Fruit fly (Drosophila melanogaster) whole organism, embryonic: Measurements from ENCODE around the gene Obp28a.
A peak's percentile ranks its signal among the peaks of the same experiment; 100 is the strongest.

Experiments used
- CG11247 ChIP-seq: fragments of 200-800 bp; sonication (Bioruptor generic); IDR thresholded peaks from 2 replicates; pipeline ENCODE4 v1.3.6; 2022; ENCODE audit warnings: missing biosample characterization, missing genetic modification characterization
- CG11398 ChIP-seq: fragments of 200-800 bp; sonication (Bioruptor generic); optimal IDR thresholded peaks from 2 replicates; lab custom pipeline; 2016; ENCODE audit warnings: missing biosample characterization, missing genetic modification characterization
- CG11695 ChIP-seq: fragments of 200-800 bp; sonication (Bioruptor generic); IDR thresholded peaks from 3 replicates; pipeline ENCODE4 v1.3.6; 2022; ENCODE audit warnings: missing biosample characterization, missing genetic modification characterization
- CG12219 ChIP-seq: fragments of 200-800 bp; sonication (Bioruptor generic); optimal IDR thresholded peaks from 3 replicates; lab custom pipeline; 2018; ENCODE audit warnings: missing biosample characterization, mild to moderate bottlenecking, missing genetic modification characterization
- CG1529 ChIP-seq: fragments of 200-800 bp; sonication (Bioruptor generic); optimal IDR thresholded peaks from 3 replicates; lab custom pipeline; 2018; ENCODE audit warnings: missing biosample characterization, missing genetic modification characterization
- CG1647 ChIP-seq: fragments of 200-800 bp; sonication (Bioruptor generic); optimal IDR thresholded peaks from 3 replicates; lab custom pipeline; 2016; ENCODE audit warnings: missing biosample characterization, missing genetic modification characterization
- CG17568 ChIP-seq: fragments of 200-800 bp; sonication (Bioruptor generic); optimal IDR thresholded peaks from 2 replicates; lab custom pipeline; 2018; ENCODE audit warnings: missing biosample characterization, mild to moderate bottlenecking, missing genetic modification characterization, moderate library complexity
- CG18262 ChIP-seq: fragments of 200-800 bp; optimal IDR thresholded peaks from 3 replicates; lab custom pipeline; 2019; ENCODE audit warnings: missing biosample characterization, mild to moderate bottlenecking, missing genetic modification characterization, moderate library complexity
- CG2116 ChIP-seq: fragments of 200-800 bp; sonication (Bioruptor generic); optimal IDR thresholded peaks from 3 replicates; lab custom pipeline; 2018; ENCODE audit warnings: missing biosample characterization, mild to moderate bottlenecking, missing genetic modification characterization
- CG2202 ChIP-seq: fragments of 200-800 bp; sonication (Bioruptor generic); optimal IDR thresholded peaks from 2 replicates; lab custom pipeline; 2018; ENCODE audit warnings: missing biosample characterization, mild to moderate bottlenecking, missing genetic modification characterization
- CG32767 ChIP-seq: fragments of 200-800 bp; sonication (Bioruptor generic); IDR thresholded peaks from 2 replicates; pipeline ENCODE4 v1.3.6; 2022; ENCODE audit warnings: missing biosample characterization, missing genetic modification characterization
- CG34224 ChIP-seq: fragments of 200-800 bp; sonication (Bioruptor generic); IDR thresholded peaks from 3 replicates; pipeline ENCODE4 v1.3.6; 2022; ENCODE audit warnings: missing biosample characterization, missing genetic modification characterization; ENCODE audit not compliant: partially characterized antibody
- CG3838 ChIP-seq: fragments of 200-800 bp; sonication (Bioruptor generic); optimal IDR thresholded peaks from 3 replicates; lab custom pipeline; 2016; ENCODE audit warnings: missing biosample characterization, missing genetic modification characterization
- CG4282 ChIP-seq: fragments of 200-800 bp; sonication (Bioruptor generic); optimal IDR thresholded peaks from 2 replicates; lab custom pipeline; 2016; ENCODE audit warnings: missing biosample characterization, missing genetic modification characterization
- CG4617 ChIP-seq: fragments of 200-800 bp; sonication (Bioruptor generic); optimal IDR thresholded peaks from 3 replicates; lab custom pipeline; 2016; ENCODE audit warnings: missing biosample characterization, missing genetic modification characterization, borderline replicate concordance
- CG6272 ChIP-seq: fragments of 200-800 bp; sonication (Bioruptor generic); IDR thresholded peaks from 2 replicates; pipeline ENCODE4 v1.3.6; 2022; ENCODE audit warnings: missing biosample characterization, missing genetic modification characterization
- CG6689 ChIP-seq: fragments of 200-800 bp; sonication (Bioruptor generic); IDR thresholded peaks from 2 replicates; pipeline ENCODE4 v1.3.6; 2022; ENCODE audit warnings: missing biosample characterization, missing genetic modification characterization
- CG9437 ChIP-seq: fragments of 200-800 bp; sonication (Bioruptor generic); optimal IDR thresholded peaks from 2 replicates; lab custom pipeline; 2018; ENCODE audit warnings: missing biosample characterization, mild to moderate bottlenecking, missing genetic modification characterization
- CG9932 ChIP-seq: fragments of 200-800 bp; sonication (Bioruptor generic); IDR thresholded peaks from 2 replicates; pipeline ENCODE4 v1.3.6; 2022; ENCODE audit warnings: missing biosample characterization, missing genetic modification characterization
- Drgx ChIP-seq: fragments of 200-800 bp; sonication (Bioruptor generic); IDR thresholded peaks from 2 replicates; pipeline ENCODE4 v1.3.6; 2022; ENCODE audit warnings: missing biosample characterization, missing genetic modification characterization
- E2f2 ChIP-seq: fragments of 200-800 bp; sonication (Bioruptor generic); IDR thresholded peaks from 2 replicates; pipeline ENCODE4 v1.3.6; 2022; ENCODE audit warnings: missing biosample characterization, missing genetic modification characterization
- Ets97D ChIP-seq: fragments of 200-800 bp; sonication (Bioruptor generic); optimal IDR thresholded peaks from 3 replicates; lab custom pipeline; 2016; ENCODE audit warnings: missing biosample characterization, missing genetic modification characterization
- Fer1 ChIP-seq: fragments of 200-800 bp; sonication (Bioruptor generic); optimal IDR thresholded peaks from 2 replicates; lab custom pipeline; 2017; ENCODE audit warnings: missing biosample characterization, mild to moderate bottlenecking, missing genetic modification characterization
- H15 ChIP-seq: fragments of 200-800 bp; sonication (Bioruptor generic); IDR thresholded peaks from 3 replicates; pipeline ENCODE4 v1.3.6; 2022; ENCODE audit warnings: missing biosample characterization, missing genetic modification characterization
- H2.0 ChIP-seq: fragments of 200-800 bp; sonication (Bioruptor generic); IDR thresholded peaks from 2 replicates; pipeline ENCODE4 v1.3.6; 2022; ENCODE audit warnings: missing biosample characterization, missing genetic modification characterization
- HLHmδ ChIP-seq: fragments of 200-800 bp; sonication (Bioruptor generic); optimal IDR thresholded peaks from 2 replicates; lab custom pipeline; 2018; ENCODE audit warnings: missing biosample characterization, mild to moderate bottlenecking, missing genetic modification characterization, moderate library complexity
- Hr78 ChIP-seq, 2 experiments: fragments of 200-800 bp in 1 of 2; fragments of >200 bp in 1 of 2; sonication (Bioruptor generic) in 1 of 2; optimal IDR thresholded peaks; 2 replicates each; lab custom pipeline; 2017 to 2019; ENCODE audit warnings: missing biosample characterization in 2 of 2, missing genetic modification characterization in 2 of 2, mild to moderate bottlenecking in 1 of 2, moderate library complexity in 1 of 2
- Nf-YA ChIP-seq: fragments of 200-800 bp; sonication (Bioruptor generic); IDR thresholded peaks from 2 replicates; pipeline ENCODE4 v1.3.6; 2022; ENCODE audit warnings: missing biosample characterization, missing genetic modification characterization
- Pdp1 ChIP-seq, 2 experiments: fragments of 200-800 bp; sonication (Bioruptor generic); optimal IDR thresholded peaks; 3 replicates each; lab custom pipeline; 2016; ENCODE audit warnings: missing biosample characterization in 2 of 2, missing genetic modification characterization in 2 of 2, mild to moderate bottlenecking in 1 of 2, moderate library complexity in 1 of 2
- Rx ChIP-seq: fragments of 200-800 bp; sonication (Bioruptor generic); IDR thresholded peaks from 2 replicates; pipeline ENCODE4 v1.3.6; 2022; ENCODE audit warnings: missing biosample characterization, missing genetic modification characterization
- Sox100B ChIP-seq: fragments of 200-800 bp; sonication (Bioruptor generic); optimal IDR thresholded peaks from 3 replicates; lab custom pipeline; 2018; ENCODE audit warnings: missing biosample characterization, mild to moderate bottlenecking, missing genetic modification characterization
- Tbp ChIP-seq: fragments of >200 bp; optimal IDR thresholded peaks from 2 replicates; lab custom pipeline; 2018; ENCODE audit warnings: missing biosample characterization, missing genetic modification characterization
- ab ChIP-seq: fragments of 200-800 bp; sonication (Bioruptor generic); optimal IDR thresholded peaks from 2 replicates; lab custom pipeline; 2016; ENCODE audit warnings: missing biosample characterization, missing genetic modification characterization
- bsh ChIP-seq, 2 experiments: fragments of 200-800 bp; sonication (Bioruptor generic); optimal IDR thresholded peaks; 2 replicates each; lab custom pipeline; 2017 to 2018; ENCODE audit warnings: mild to moderate bottlenecking in 2 of 2, missing biosample characterization in 2 of 2, missing genetic modification characterization in 2 of 2, moderate library complexity in 1 of 2
- chif ChIP-seq, 2 experiments: fragments of 200-800 bp; sonication (Bioruptor generic); optimal IDR thresholded peaks; 3 replicates each; lab custom pipeline; 2016; ENCODE audit warnings: missing biosample characterization in 2 of 2, missing genetic modification characterization in 2 of 2
- crol ChIP-seq: fragments of 200-800 bp; sonication (Bioruptor generic); IDR thresholded peaks from 2 replicates; pipeline ENCODE4 v1.3.6; 2022; ENCODE audit warnings: missing biosample characterization, missing genetic modification characterization
- exex ChIP-seq: fragments of 200-800 bp; sonication (Bioruptor generic); optimal IDR thresholded peaks from 4 replicates; lab custom pipeline; 2018; ENCODE audit warnings: missing biosample characterization, mild to moderate bottlenecking, missing genetic modification characterization, moderate library complexity
- gcm2 ChIP-seq: fragments of 200-800 bp; sonication (Bioruptor generic); optimal IDR thresholded peaks from 2 replicates; lab custom pipeline; 2016; ENCODE audit warnings: missing biosample characterization, missing genetic modification characterization
- gt ChIP-seq: fragments of 200-800 bp; sonication (Bioruptor generic); IDR thresholded peaks from 2 replicates; pipeline ENCODE4 v1.3.6; 2022; ENCODE audit warnings: missing biosample characterization, missing genetic modification characterization
- jigr1 ChIP-seq: fragments of 200-800 bp; sonication (Bioruptor generic); IDR thresholded peaks from 3 replicates; pipeline ENCODE4 v1.3.6; 2022; ENCODE audit warnings: missing biosample characterization, missing genetic modification characterization
- luna ChIP-seq: fragments of 200-800 bp; sonication (Bioruptor generic); optimal IDR thresholded peaks from 2 replicates; lab custom pipeline; 2016; ENCODE audit warnings: missing biosample characterization, missing genetic modification characterization
- p53 ChIP-seq: fragments of 200-800 bp; sonication (Bioruptor generic); optimal IDR thresholded peaks from 2 replicates; lab custom pipeline; 2016; ENCODE audit warnings: missing biosample characterization, missing genetic modification characterization
- sna ChIP-seq: fragments of 200-800 bp; sonication (Bioruptor generic); IDR thresholded peaks from 2 replicates; pipeline ENCODE4 v1.3.6; 2022; ENCODE audit warnings: missing biosample characterization, missing genetic modification characterization; ENCODE audit not compliant: partially characterized antibody
- stc ChIP-seq: fragments of 200-800 bp; sonication (Bioruptor generic); IDR thresholded peaks from 2 replicates; pipeline ENCODE4 v1.3.6; 2022; ENCODE audit warnings: missing biosample characterization, missing genetic modification characterization
- tll ChIP-seq, 2 experiments: fragments of 200-800 bp in 1 of 2; fragments of >200 bp in 1 of 2; sonication (Bioruptor generic) in 1 of 2; optimal IDR thresholded peaks; 2 replicates each; lab custom pipeline; 2017 to 2019; ENCODE audit warnings: missing biosample characterization in 2 of 2, missing genetic modification characterization in 2 of 2, mild to moderate bottlenecking in 1 of 2, moderate library complexity in 1 of 2
- usp ChIP-seq: fragments of >200 bp; optimal IDR thresholded peaks from 2 replicates; lab custom pipeline; 2017; ENCODE audit warnings: missing biosample characterization, missing genetic modification characterization
- wdn ChIP-seq: fragments of 200-800 bp; sonication (Bioruptor generic); IDR thresholded peaks from 2 replicates; pipeline ENCODE4 v1.3.6; 2022; ENCODE audit warnings: missing biosample characterization, missing genetic modification characterization
- wek ChIP-seq: fragments of 200-800 bp; sonication (Bioruptor generic); optimal IDR thresholded peaks from 3 replicates; lab custom pipeline; 2018; ENCODE audit warnings: missing biosample characterization, mild to moderate bottlenecking, missing genetic modification characterization, moderate library complexity
- zen ChIP-seq: fragments of 200-800 bp; sonication (Bioruptor generic); optimal IDR thresholded peaks from 3 replicates; lab custom pipeline; 2018; ENCODE audit warnings: missing biosample characterization, mild to moderate bottlenecking, missing genetic modification characterization, moderate library complexity
- zf30C ChIP-seq: fragments of 200-800 bp; sonication (Bioruptor generic); optimal IDR thresholded peaks from 3 replicates; lab custom pipeline; 2018; ENCODE audit warnings: missing biosample characterization, mild to moderate bottlenecking, missing genetic modification characterization
- zfh2 ChIP-seq: fragments of 200-800 bp; sonication (Bioruptor generic); optimal IDR thresholded peaks from 2 replicates; lab custom pipeline; 2016; ENCODE audit warnings: missing biosample characterization, missing genetic modification characterization

Obp28a gene

DNA sequence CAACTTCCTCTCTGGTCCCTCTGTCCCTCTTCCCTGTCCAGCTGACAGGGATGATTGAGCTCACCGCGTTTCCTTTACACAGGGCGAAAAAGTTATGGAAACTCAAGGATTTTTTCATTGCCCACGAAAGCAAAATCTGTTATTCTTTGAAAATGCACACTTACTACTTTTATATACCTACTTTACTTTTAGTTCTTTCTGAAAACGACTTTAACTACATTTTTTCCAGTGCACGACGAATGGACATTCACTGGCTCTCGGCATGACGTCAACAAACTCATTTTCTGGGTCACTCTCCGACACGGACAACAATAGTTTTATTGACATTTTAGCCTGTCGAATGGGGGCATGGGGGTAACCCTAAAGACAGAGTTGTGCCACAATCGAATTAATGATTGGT lies 15.7 kb upstream of the Obp28a start (continued):
- TF ChIP-seq zf30C (peak; percentile 90), crol (peak; percentile 44), CG32767 (GFP tag; lab: Robert Waterston, UW) (peak; percentile 30; the same call in 1 of the 2 replicates), Pdp1 (GFP tag; optimal IDR thresholded peaks at IDR 0.05; lab: Kevin White, UChicago) (peak; percentile 41 to 86), CG2202 (tag; lab: Kevin White, UChicago) (no peak), bsh (GFP tag; optimal IDR thresholded peaks at IDR 0.05; lab: Kevin White, UChicago) (peak in 1 of 2 experiments; percentile 65), Rx (peak; percentile 67), p53 (GFP tag; lab: Kevin White, UChicago) (no peak), HLHmδ (GFP tag; lab: Kevin White, UChicago) (no peak), gcm2 (no peak), zen (tag; lab: Kevin White, UChicago) (peak; percentile 85), CG18262 (peak; percentile 84), gt (GFP tag; lab: Robert Waterston, UW) (0 out of 2 replicates have a peak, but pooled peaks have one; percentile 23), Nf-YA (GFP tag; lab: Robert Waterston, UW) (0 out of 2 replicates have a peak, but pooled peaks have one; percentile 26), CG11247 (GFP tag; lab: Robert Waterston, UW) (peak; percentile 49; the same call in 1 of the 2 replicates), CG3838 (peak; percentile 40), CG1529 (GFP tag; lab: Kevin White, UChicago) (peak; percentile 39), luna (GFP tag; lab: Kevin White, UChicago) (peak; percentile 29), stc (peak; percentile 73), usp (GFP tag; lab: Kevin White, UChicago) (no peak), Hr78 (GFP tag; optimal IDR thresholded peaks at IDR 0.05; lab: Kevin White, UChicago) (no peak), CG2116 (GFP tag; lab: Kevin White, UChicago) (peak; percentile 22), CG17568 (GFP tag; lab: Kevin White, UChicago) (peak; percentile 51), sna (GFP tag; lab: Robert Waterston, UW) (no peak), Sox100B (GFP tag; lab: Kevin White, UChicago) (peak; percentile 53), CG6272 (GFP tag; lab: Robert Waterston, UW) (peak; percentile 52; the same call in 1 of the 2 replicates), jigr1 (GFP tag; lab: Robert Waterston, UW) (0 out of 3 replicates have a peak, but pooled peaks have one; percentile 46), exex (tag; lab: Kevin White, UChicago) (peak; percentile 14), CG12219 (GFP tag; lab: Kevin White, UChicago) (peak; percentile 54), Fer1 (GFP tag; lab: Kevin White, UChicago) (peak; percentile 86), CG6689 (GFP tag; lab: Robert Waterston, UW) (peak; percentile 83), CG11695 (GFP tag; lab: Robert Waterston, UW) (peak; percentile 77), Ets97D (no peak), CG11398 (GFP tag; lab: Kevin White, UChicago) (peak; percentile 31), wek (GFP tag; lab: Kevin White, UChicago) (no peak), zfh2 (GFP tag; lab: Kevin White, UChicago) (peak; percentile 68), ab (GFP tag; lab: Kevin White, UChicago) (no peak), CG9437 (GFP tag; lab: Kevin White, UChicago) (peak; percentile 41), Drgx (peak; percentile 62), Tbp (GFP tag; lab: Kevin White, UChicago) (no peak), CG9932 (GFP tag; lab: Robert Waterston, UW) (peak; percentile 62), wdn (no peak), CG1647 (GFP tag; lab: Kevin White, UChicago) (peak; percentile 51), CG4282 (GFP tag; lab: Kevin White, UChicago) (peak; percentile 34), CG34224 (GFP tag; lab: Robert Waterston, UW) (no peak), H15 (GFP tag; lab: Robert Waterston, UW) (peak; percentile 57; the same call in 1 of the 3 replicates), CG4617 (peak; percentile 46), tll (GFP tag; optimal IDR thresholded peaks at IDR 0.05; lab: Kevin White, UChicago) (no peak), E2f2 (GFP tag; lab: Robert Waterston, UW) (peak; percentile 45; the same call in 1 of the 2 replicates), H2.0 (GFP tag; lab: Robert Waterston, UW) (peak; percentile 72), chif (GFP tag; optimal IDR thresholded peaks at IDR 0.05; lab: Kevin White, UChicago) (peak; percentile 77 to 85)
